Fruit fly (Drosophila melanogaster) whole organism, prepupa: ENCODE results near the gene CG18599.
A peak's percentile ranks its signal among the peaks of the same experiment; 100 is the strongest.

ENCODE experiments used
- Blimp-1 ChIP-seq: fragments of 200-800 bp; sonication (Bioruptor generic); optimal IDR thresholded peaks from 3 replicates; lab custom pipeline; 2017; ENCODE audit warnings: missing biosample characterization, missing genetic modification characterization, mild to moderate bottlenecking, moderate library complexity, missing genetic modification reagents
- CG10631 ChIP-seq: fragments of 200-800 bp; sonication (Bioruptor generic); optimal IDR thresholded peaks from 2 replicates; lab custom pipeline; 2016; ENCODE audit warnings: missing biosample characterization, missing genetic modification characterization
- CG10669 ChIP-seq: fragments of 200-800 bp; sonication (Bioruptor generic); optimal IDR thresholded peaks from 3 replicates; lab custom pipeline; 2018; ENCODE audit warnings: missing biosample characterization, mild to moderate bottlenecking, missing genetic modification characterization, moderate library complexity
- CG11294 ChIP-seq: fragments of 200-800 bp; sonication (Bioruptor generic); IDR thresholded peaks from 2 replicates; pipeline ENCODE4 v1.3.6; 2022; ENCODE audit warnings: missing biosample characterization, missing genetic modification characterization
- CG11902 ChIP-seq: fragments of 200-800 bp; sonication (Bioruptor generic); optimal IDR thresholded peaks from 3 replicates; lab custom pipeline; 2016; ENCODE audit warnings: missing biosample characterization, missing genetic modification characterization
- CG16779 ChIP-seq: fragments of 200-800 bp; sonication (Bioruptor generic); optimal IDR thresholded peaks from 3 replicates; lab custom pipeline; 2017; ENCODE audit warnings: missing biosample characterization, mild to moderate bottlenecking, missing genetic modification characterization
- CG3032 ChIP-seq: fragments of 200-800 bp; optimal IDR thresholded peaks from 2 replicates; lab custom pipeline; 2019; ENCODE audit warnings: missing biosample characterization, mild to moderate bottlenecking, missing genetic modification characterization, moderate library complexity
- CG32006 ChIP-seq: fragments of 200-800 bp; sonication (Bioruptor generic); optimal IDR thresholded peaks from 3 replicates; lab custom pipeline; 2017; ENCODE audit warnings: missing biosample characterization, mild to moderate bottlenecking, missing genetic modification characterization
- CG3919 ChIP-seq: fragments of 200-800 bp; sonication (Bioruptor generic); optimal IDR thresholded peaks from 3 replicates; lab custom pipeline; 2016; ENCODE audit warnings: missing biosample characterization, missing genetic modification characterization
- CG4318 ChIP-seq: fragments of 200-800 bp; sonication (Bioruptor generic); optimal IDR thresholded peaks from 3 replicates; lab custom pipeline; 2017; ENCODE audit warnings: missing biosample characterization, mild to moderate bottlenecking, missing genetic modification characterization
- CG6276 ChIP-seq: fragments of 200-800 bp; sonication (Bioruptor generic); optimal IDR thresholded peaks from 2 replicates; lab custom pipeline; 2017; ENCODE audit warnings: missing biosample characterization, mild to moderate bottlenecking, missing genetic modification characterization
- CG6792 ChIP-seq: fragments of 200-800 bp; sonication (Bioruptor generic); optimal IDR thresholded peaks from 3 replicates; lab custom pipeline; 2016; ENCODE audit warnings: missing biosample characterization, missing genetic modification characterization
- CG6808 ChIP-seq: fragments of 200-800 bp; sonication (Bioruptor generic); optimal IDR thresholded peaks from 3 replicates; lab custom pipeline; 2017; ENCODE audit warnings: missing biosample characterization, missing genetic modification characterization, mild to moderate bottlenecking, moderate library complexity, missing genetic modification reagents
- CG6854 ChIP-seq: fragments of 200-800 bp; sonication (Bioruptor generic); optimal IDR thresholded peaks from 2 replicates; lab custom pipeline; 2017; ENCODE audit warnings: missing biosample characterization, mild to moderate bottlenecking, missing genetic modification characterization
- CG8119 ChIP-seq: fragments of 200-800 bp; sonication (Bioruptor generic); IDR thresholded peaks from 3 replicates; pipeline ENCODE4 v1.3.6; 2022; ENCODE audit warnings: missing biosample characterization, missing genetic modification characterization
- CG8319 ChIP-seq: fragments of 200-800 bp; sonication (Bioruptor generic); optimal IDR thresholded peaks from 3 replicates; lab custom pipeline; 2016; ENCODE audit warnings: missing biosample characterization, missing genetic modification characterization
- CG8632 ChIP-seq: fragments of 200-800 bp; sonication (Bioruptor generic); optimal IDR thresholded peaks from 3 replicates; lab custom pipeline; 2016; ENCODE audit warnings: missing biosample characterization, missing genetic modification characterization
- Eip78C ChIP-seq: fragments of 200-800 bp; sonication (Bioruptor generic); peaks from one replicate; lab custom pipeline; 2016; ENCODE audit warnings: missing biosample characterization, missing genetic modification characterization
- Ets21C ChIP-seq: fragments of 200-800 bp; sonication (Bioruptor generic); optimal IDR thresholded peaks from 3 replicates; lab custom pipeline; 2016; ENCODE audit warnings: missing biosample characterization, missing genetic modification characterization
- Gug ChIP-seq: fragments of 200-800 bp; sonication (Bioruptor generic); IDR thresholded peaks from 2 replicates; pipeline ENCODE4 v1.3.6; 2022; ENCODE audit warnings: missing biosample characterization, missing genetic modification characterization
- Hr38 ChIP-seq: sonication (Bioruptor generic); optimal IDR thresholded peaks from 2 replicates; lab custom pipeline; 2016; ENCODE audit warnings: missing biosample characterization, missing genetic modification characterization
- Hr4 ChIP-seq: fragments of 200-800 bp; sonication (Bioruptor generic); optimal IDR thresholded peaks from 3 replicates; lab custom pipeline; 2016; ENCODE audit warnings: missing biosample characterization, missing genetic modification characterization
- Lpt ChIP-seq: fragments of 200-800 bp; sonication (Bioruptor generic); optimal IDR thresholded peaks from 3 replicates; lab custom pipeline; 2016; ENCODE audit warnings: missing biosample characterization, missing genetic modification characterization
- Met ChIP-seq: fragments of 200-800 bp; sonication (Bioruptor generic); optimal IDR thresholded peaks from 3 replicates; lab custom pipeline; 2016; ENCODE audit warnings: missing biosample characterization, missing genetic modification characterization
- Sox102F ChIP-seq: fragments of 200-800 bp; sonication (Bioruptor generic); optimal IDR thresholded peaks from 2 replicates; lab custom pipeline; 2016; ENCODE audit warnings: missing biosample characterization, mild to moderate bottlenecking, missing genetic modification characterization
- Sox15 ChIP-seq: fragments of 200-800 bp; sonication (Bioruptor generic); optimal IDR thresholded peaks from 3 replicates; lab custom pipeline; 2016; ENCODE audit warnings: missing biosample characterization, missing genetic modification characterization
- achi ChIP-seq: fragments of 200-800 bp; sonication (Bioruptor generic); optimal IDR thresholded peaks from 3 replicates; lab custom pipeline; 2016; ENCODE audit warnings: missing biosample characterization, missing genetic modification characterization
- cyc ChIP-seq: fragments of 200-800 bp; sonication (Bioruptor generic); optimal IDR thresholded peaks from 3 replicates; lab custom pipeline; 2016; ENCODE audit warnings: missing biosample characterization, missing genetic modification characterization
- fd59A ChIP-seq: fragments of 200-800 bp; sonication (Bioruptor generic); optimal IDR thresholded peaks from 2 replicates; lab custom pipeline; 2017; ENCODE audit warnings: missing biosample characterization, mild to moderate bottlenecking, missing genetic modification characterization, missing genetic modification reagents
- fd85E ChIP-seq: fragments of 200-800 bp; sonication (Bioruptor generic); optimal IDR thresholded peaks from 3 replicates; lab custom pipeline; 2016; ENCODE audit warnings: missing biosample characterization, missing genetic modification characterization
- fkh ChIP-seq: fragments of 200-800 bp; sonication (Bioruptor generic); optimal IDR thresholded peaks from 3 replicates; lab custom pipeline; 2017; ENCODE audit warnings: missing biosample characterization, mild to moderate bottlenecking, missing genetic modification characterization, moderate library complexity
- net ChIP-seq: fragments of 200-800 bp; sonication (Bioruptor generic); optimal IDR thresholded peaks from 3 replicates; lab custom pipeline; 2016; ENCODE audit warnings: missing biosample characterization, missing genetic modification characterization
- pdm3 ChIP-seq: fragments of 200-800 bp; sonication (Bioruptor generic); optimal IDR thresholded peaks from 3 replicates; lab custom pipeline; 2016; ENCODE audit warnings: missing biosample characterization, missing genetic modification characterization
- salr ChIP-seq, 2 experiments: fragments of 200-800 bp; sonication (Bioruptor generic); optimal IDR thresholded peaks; 3 replicates each; lab custom pipeline; 2016 to 2018; ENCODE audit warnings: missing biosample characterization in 2 of 2, missing genetic modification characterization in 2 of 2, mild to moderate bottlenecking in 1 of 2
- spab ChIP-seq: fragments of 200-800 bp; sonication (Bioruptor generic); optimal IDR thresholded peaks from 2 replicates; lab custom pipeline; 2017; ENCODE audit warnings: missing biosample characterization, mild to moderate bottlenecking, missing genetic modification characterization, missing genetic modification reagents
- ss ChIP-seq, 2 experiments: fragments of 200-800 bp; sonication (Bioruptor generic); optimal IDR thresholded peaks; 2 replicates in 1 of 2; 3 replicates in 1 of 2; lab custom pipeline; 2017 to 2018; ENCODE audit warnings: mild to moderate bottlenecking in 2 of 2, missing biosample characterization in 2 of 2, missing genetic modification characterization in 2 of 2, moderate library complexity in 1 of 2
- svp ChIP-seq: fragments of 200-800 bp; sonication (Bioruptor generic); peaks from one replicate; lab custom pipeline; 2016; ENCODE audit warnings: missing biosample characterization, missing genetic modification characterization
- topi ChIP-seq: fragments of 200-800 bp; sonication (Bioruptor generic); optimal IDR thresholded peaks from 3 replicates; lab custom pipeline; 2016; ENCODE audit warnings: missing biosample characterization, missing genetic modification characterization

The CG18599 gene

dm6 chr3R:18298900-18299321 lies 31.3 kb downstream of the CG18599 start, which contains the start of gene Dlc90F (continued):
- TF ChIP-seq Hr38 (GFP tag; lab: Kevin White, UChicago), result peak; percentile 17
- peak; percentile 76 for TF ChIP-seq CG3032
- no peak for TF ChIP-seq CG16779 (tag; lab: Kevin White, UChicago)
- no peak for TF ChIP-seq net (GFP tag; lab: Kevin White, UChicago)
- no peak for TF ChIP-seq spab
- peak; percentile 36 for TF ChIP-seq CG11902 (GFP tag; lab: Kevin White, UChicago)
- TF ChIP-seq Gug (GFP tag; lab: Robert Waterston, UW), result peak; percentile 86
- no peak for TF ChIP-seq achi
- TF ChIP-seq Lpt, result no peak
- TF ChIP-seq Met (GFP tag; lab: Kevin White, UChicago), result no peak
- TF ChIP-seq svp (GFP tag; lab: Kevin White, UChicago), result no peak
- peak; percentile 6 for TF ChIP-seq CG6792 (GFP tag; lab: Kevin White, UChicago)
- peak; percentile 77 for TF ChIP-seq pdm3
- TF ChIP-seq CG32006 (GFP tag; lab: Kevin White, UChicago), result no peak
- TF ChIP-seq Sox15, result peak; percentile 64
- no peak for TF ChIP-seq ss (GFP tag; optimal IDR thresholded peaks at IDR 0.05; lab: Kevin White, UChicago)
- TF ChIP-seq CG8319, result peak; percentile 18
- TF ChIP-seq CG3919 (GFP tag; lab: Kevin White, UChicago), result no peak
- peak; percentile 45 for TF ChIP-seq CG4318 (GFP tag; lab: Kevin White, UChicago)
- TF ChIP-seq, all 60 proteins: peak for 33

- TF ChIP-seq Sox15 (no peak), CG10669 (no peak), Ets21C (GFP tag; lab: Kevin White, UChicago) (no peak), net (GFP tag; lab: Kevin White, UChicago) (no peak), CG3032 (no peak), Blimp-1 (no peak), CG11294 (no peak), salr (GFP tag; optimal IDR thresholded peaks at IDR 0.05; lab: Kevin White, UChicago) (no peak), CG8632 (GFP tag; lab: Kevin White, UChicago) (no peak), fd85E (GFP tag; lab: Kevin White, UChicago) (no peak), CG6808 (GFP tag; lab: Kevin White, UChicago) (no peak), Gug (GFP tag; lab: Robert Waterston, UW) (no peak), CG16779 (tag; lab: Kevin White, UChicago) (no peak), topi (GFP tag; lab: Kevin White, UChicago) (no peak), fd59A (no peak), CG10631 (no peak), Sox102F (no peak)
These were observed 34.0 kb downstream of the CG18599 start, which contains the start of gene Polr1E for dm6 chr3R:18301569-18301968. Gene Polr1E, minus strand, starts transcription at chr3R:18301728.

dm6 chr3R:18302749-18303148 lies 35.2 kb downstream of the CG18599 start, which contains the start of gene CG7126:
Gene CG7126, minus strand, starts transcription at chr3R:18302849.
- no peak for TF ChIP-seq fd59A
- no peak for TF ChIP-seq fkh (GFP tag; lab: Kevin White, UChicago)
- TF ChIP-seq CG11902 (GFP tag; lab: Kevin White, UChicago), result no peak
- no peak for TF ChIP-seq CG6792 (GFP tag; lab: Kevin White, UChicago)
- TF ChIP-seq CG11294, result no peak
- TF ChIP-seq cyc (GFP tag; lab: Kevin White, UChicago), result no peak
- TF ChIP-seq CG8119, result no peak
- TF ChIP-seq Ets21C (GFP tag; lab: Kevin White, UChicago), result no peak
- no peak for TF ChIP-seq Hr4
- TF ChIP-seq salr (GFP tag; optimal IDR thresholded peaks at IDR 0.05; lab: Kevin White, UChicago), result no peak
- no peak for TF ChIP-seq CG6276 (GFP tag; lab: Kevin White, UChicago)

dm6 chr3R:18309910-18310309 lies 42.3 kb downstream of the CG18599 start:
- peak; percentile 40 for TF ChIP-seq Blimp-1
- TF ChIP-seq CG6854 (GFP tag; lab: Kevin White, UChicago), result peak; percentile 14
- TF ChIP-seq Eip78C (GFP tag; lab: Kevin White, UChicago), result peak; percentile 61
- TF ChIP-seq CG6792 (GFP tag; lab: Kevin White, UChicago), result no peak
